Worm (Caenorhabditis elegans): ENCODE results near the gene gpa-6.

Gene gpa-6

ce11 chrX:13223437-13223836 is 32.4 kb downstream of the gpa-6 start, which contains the start of gene skr-20:
TSS of gene skr-20 (minus strand) at chrX:13223537.
- TF ChIP-seq fkh-3 (tag; optimal IDR thresholded peaks at IDR 0.05) (no peak), ZK185.1 (tag; optimal IDR thresholded peaks at IDR 0.05; ENCODE audit: poor library complexity, severe bottlenecking) (no peak), attf-3 (GFP tag; conservative IDR thresholded peaks at IDR 0.05) (no peak), ztf-26 (tag; optimal IDR thresholded peaks at IDR 0.05) (no peak), pha-4 (tag; optimal IDR thresholded peaks at IDR 0.05) (no peak), ztf-6 (GFP tag; IDR thresholded peaks at IDR 0.05) (no peak), ztf-3 (GFP tag; optimal IDR thresholded peaks at IDR 0.05) (no peak), nhr-179 (tag; optimal IDR thresholded peaks at IDR 0.05) (no peak), die-1 (tag; optimal IDR thresholded peaks at IDR 0.05) (no peak), egrh-3 (GFP tag; IDR thresholded peaks at IDR 0.05) (no peak), B0261.1 (tag; optimal IDR thresholded peaks at IDR 0.05) (no peak), F49E8.2 (tag; optimal IDR thresholded peaks at IDR 0.05; ENCODE audit: insufficient read depth) (no peak), sea-2 (GFP tag; IDR thresholded peaks at IDR 0.05) (no peak), nhr-90 (tag; optimal IDR thresholded peaks at IDR 0.05) (no peak)

- TF ChIP-seq ztf-28 (GFP tag; IDR thresholded peaks at IDR 0.05) (no peak), hlh-26 (GFP tag; conservative IDR thresholded peaks at IDR 0.05) (no peak), cebp-1 (GFP tag; IDR thresholded peaks at IDR 0.05) (no peak), cebp-1 (tag; optimal IDR thresholded peaks at IDR 0.05) (no peak), ceh-58 (GFP tag; IDR thresholded peaks at IDR 0.05) (no peak), repo-1 (tag; optimal IDR thresholded peaks at IDR 0.05) (no peak)
Measured at ce11 chrX:13224608-13225007, 33.6 kb downstream of the gpa-6 start, which contains the start of gene skr-19. TSS of gene skr-19 (minus strand) at chrX:13224708.

- TF ChIP-seq lin-40 (tag; optimal IDR thresholded peaks at IDR 0.05) (peak; percentile 9), unc-62 (GFP tag; optimal IDR thresholded peaks at IDR 0.05) (peak; percentile 29), nhr-80 (tag; optimal IDR thresholded peaks at IDR 0.05) (peak; percentile 67), madf-3 (GFP tag; IDR thresholded peaks at IDR 0.05) (peak; percentile 78; the same call in 1 of the 2 replicates), ceh-100 (GFP tag; IDR thresholded peaks at IDR 0.05) (no peak), mcd-1 (GFP tag; IDR thresholded peaks at IDR 0.05) (no peak), hsf-1 (GFP tag; IDR thresholded peaks at IDR 0.05) (0 out of 2 replicates have a peak, but pooled peaks have one; percentile 11)
Measured at ce11 chrX:13225111-13225905, 34.3 kb downstream of the gpa-6 start.

ce11 chrX:13226614-13227096 is 35.6 kb downstream of the gpa-6 start, which contains the start of gene skr-21:
TSS of gene skr-21 (minus strand) at chrX:13226664.
- no peak for TF ChIP-seq ztf-22 (GFP tag; optimal IDR thresholded peaks at IDR 0.05)
- no peak for TF ChIP-seq F52B5.7 (tag; optimal IDR thresholded peaks at IDR 0.05)
- TF ChIP-seq nhr-120 (GFP tag; IDR thresholded peaks at IDR 0.05), result no peak
- no peak for TF ChIP-seq egl-44 (GFP tag; IDR thresholded peaks at IDR 0.05)
- TF ChIP-seq attf-6 (GFP tag; IDR thresholded peaks at IDR 0.05), result no peak
- no peak for TF ChIP-seq lir-1 (GFP tag; conservative IDR thresholded peaks at IDR 0.05)
- no peak for TF ChIP-seq gei-17 (GFP tag; optimal IDR thresholded peaks at IDR 0.05)
- no peak for TF ChIP-seq pha-4 (tag; optimal IDR thresholded peaks at IDR 0.05)
- no peak for TF ChIP-seq sea-2 (GFP tag; IDR thresholded peaks at IDR 0.05)
- TF ChIP-seq ekl-4 (GFP tag; IDR thresholded peaks at IDR 0.05), result no peak
- TF ChIP-seq egl-18 (GFP tag; IDR thresholded peaks at IDR 0.05), result no peak
